Worm (Caenorhabditis elegans) whole organism, L1 larva: ENCODE measurements around the gene pei-1.
"Not testable (repeated sequence)": the region's sequence is repeated elsewhere in the genome, so short reads cannot be mapped to it uniquely, and the experiment has no call there.

Source experiments
- F16B12.6 ChIP-seq: fragments of 150-350 bp; optimal IDR thresholded peaks from 2 replicates; lab custom pipeline; 2014; ENCODE audit warnings: missing biosample characterization, missing genetic modification characterization
- Y116A8C.19 ChIP-seq: sonication (generic microtip); optimal IDR thresholded peaks from 2 replicates; lab custom pipeline; 2016; ENCODE audit warnings: missing compliant biosample characterization, missing genetic modification characterization, borderline replicate concordance
- ama-1 ChIP-seq: fragments of 150-350 bp; optimal IDR thresholded peaks from 2 replicates; lab custom pipeline; 2014
- blmp-1 ChIP-seq: fragments of 150-350 bp; optimal IDR thresholded peaks from 2 replicates; lab custom pipeline; 2014; ENCODE audit warnings: missing biosample characterization, missing genetic modification characterization
- ceh-8 ChIP-seq: fragments of 200-800 bp; sonication (Bioruptor generic); optimal IDR thresholded peaks from 2 replicates; lab custom pipeline; 2018; ENCODE audit warnings: mild to moderate bottlenecking, missing genetic modification characterization, moderate library complexity, missing compliant biosample characterization
- ceh-88 ChIP-seq: fragments of 200-800 bp; sonication (Bioruptor generic); IDR thresholded peaks from 2 replicates; pipeline ENCODE4 v1.3.6; 2022; ENCODE audit warnings: missing genetic modification characterization, missing compliant biosample characterization
- ceh-90 ChIP-seq: sonication (generic microtip); optimal IDR thresholded peaks from 2 replicates; lab custom pipeline; 2016; ENCODE audit warnings: missing genetic modification characterization, missing compliant biosample characterization
- efl-1 ChIP-seq, 4 experiments: fragments of 150-350 bp; optimal IDR thresholded peaks in 3 of 4; peaks in 1 of 4; 1 replicate in 1 of 4; 2 replicates in 3 of 4; lab custom pipeline; 2014; ENCODE audit warnings: missing biosample characterization in 2 of 4, missing genetic modification characterization in 2 of 4, missing genetic modification reagents in 2 of 4
- efl-3 ChIP-seq: fragments of 200-800 bp; sonication (Bioruptor generic); optimal IDR thresholded peaks from 2 replicates; lab custom pipeline; 2018; ENCODE audit warnings: mild to moderate bottlenecking, missing genetic modification characterization, missing compliant biosample characterization
- egl-27 ChIP-seq, 2 experiments: fragments of 150-350 bp in 1 of 2; sonication (generic microtip); optimal IDR thresholded peaks; 3 replicates each; lab custom pipeline; 2017 to 2018; ENCODE audit warnings: missing biosample characterization in 2 of 2, missing genetic modification characterization in 2 of 2, missing genetic modification reagents in 2 of 2
- elt-2 ChIP-seq: sonication (generic microtip); optimal IDR thresholded peaks from 2 replicates; lab custom pipeline; 2016; ENCODE audit warnings: missing genetic modification characterization, mild to moderate bottlenecking, inconsistent platforms, missing compliant biosample characterization, missing genetic modification reagents
- fkh-8 ChIP-seq: sonication (generic microtip); optimal IDR thresholded peaks from 2 replicates; lab custom pipeline; 2016; ENCODE audit warnings: mild to moderate bottlenecking, missing genetic modification characterization, missing compliant biosample characterization
- grh-1 ChIP-seq: fragments of 200-800 bp; sonication (Bioruptor generic); IDR thresholded peaks from 2 replicates; pipeline ENCODE4 v1.3.6; 2022; ENCODE audit warnings: missing genetic modification reagents, missing genetic modification characterization, missing compliant biosample characterization
- hlh-17 ChIP-seq: fragments of 200-800 bp; sonication (Bioruptor generic); optimal IDR thresholded peaks from 2 replicates; lab custom pipeline; 2018; ENCODE audit warnings: missing genetic modification characterization, mild to moderate bottlenecking, missing compliant biosample characterization, moderate library complexity, borderline replicate concordance
- hlh-4 ChIP-seq: sonication (generic microtip); optimal IDR thresholded peaks from 2 replicates; lab custom pipeline; 2016; ENCODE audit warnings: mild to moderate bottlenecking, missing genetic modification characterization, missing compliant biosample characterization
- isw-1 ChIP-seq: fragments of 200-800 bp; sonication (Bioruptor generic); IDR thresholded peaks from 2 replicates; pipeline ENCODE4 v1.3.6; 2022; ENCODE audit warnings: missing genetic modification characterization, missing compliant biosample characterization
- lin-13 ChIP-seq: fragments of 150-350 bp; optimal IDR thresholded peaks from 2 replicates; lab custom pipeline; 2014; ENCODE audit warnings: missing biosample characterization, missing genetic modification reagents, missing genetic modification characterization
- lin-14 ChIP-seq: fragments of 200-800 bp; sonication (Bioruptor generic); optimal IDR thresholded peaks from 2 replicates; lab custom pipeline; 2018; ENCODE audit warnings: mild to moderate bottlenecking, missing genetic modification characterization, moderate library complexity, missing compliant biosample characterization
- lir-3 ChIP-seq: sonication (generic microtip); optimal IDR thresholded peaks from 2 replicates; lab custom pipeline; 2016; ENCODE audit warnings: mild to moderate bottlenecking, missing genetic modification characterization, moderate library complexity, missing compliant biosample characterization; ENCODE audit not compliant: poor library complexity
- mef-2 ChIP-seq: fragments of 150-350 bp; optimal IDR thresholded peaks from 2 replicates; lab custom pipeline; 2014; ENCODE audit warnings: missing biosample characterization, missing genetic modification characterization
- nhr-11 ChIP-seq: fragments of 150-350 bp; optimal IDR thresholded peaks from 2 replicates; lab custom pipeline; 2014; ENCODE audit warnings: missing biosample characterization, missing genetic modification characterization
- nhr-20 ChIP-seq: sonication (generic microtip); optimal IDR thresholded peaks from 2 replicates; lab custom pipeline; 2016; ENCODE audit warnings: mild to moderate bottlenecking, missing genetic modification characterization, missing compliant biosample characterization
- nhr-71 ChIP-seq: sonication (generic microtip); optimal IDR thresholded peaks from 2 replicates; lab custom pipeline; 2016; ENCODE audit warnings: mild to moderate bottlenecking, missing genetic modification characterization, moderate library complexity, missing compliant biosample characterization
- nhr-84 ChIP-seq: sonication (generic microtip); optimal IDR thresholded peaks from 2 replicates; lab custom pipeline; 2017; ENCODE audit warnings: missing biosample characterization, missing genetic modification characterization
- nhr-85 ChIP-seq: sonication (generic microtip); peaks from one replicate; lab custom pipeline; 2016; ENCODE audit warnings: missing genetic modification characterization, inconsistent platforms, missing compliant biosample characterization
- pqm-1 ChIP-seq: sonication (generic microtip); optimal IDR thresholded peaks from 3 replicates; lab custom pipeline; 2017; ENCODE audit warnings: missing biosample characterization, missing genetic modification characterization
- skn-1 ChIP-seq: fragments of 150-350 bp; optimal IDR thresholded peaks from 2 replicates; lab custom pipeline; 2014; ENCODE audit warnings: missing biosample characterization, missing genetic modification characterization
- sox-4 ChIP-seq: sonication (generic microtip); optimal IDR thresholded peaks from 2 replicates; lab custom pipeline; 2016; ENCODE audit warnings: missing genetic modification characterization, missing compliant biosample characterization
- sptf-1 ChIP-seq: fragments of 150-350 bp; optimal IDR thresholded peaks from 2 replicates; lab custom pipeline; 2014; ENCODE audit warnings: missing biosample characterization, missing genetic modification characterization
- tbx-2 ChIP-seq: sonication (generic microtip); optimal IDR thresholded peaks from 2 replicates; lab custom pipeline; 2016; ENCODE audit warnings: missing genetic modification characterization, missing compliant biosample characterization
- unc-130 ChIP-seq: fragments of 150-350 bp; optimal IDR thresholded peaks from 2 replicates; lab custom pipeline; 2017; ENCODE audit warnings: missing biosample characterization, missing genetic modification characterization, inconsistent platforms
- unc-62 ChIP-seq: fragments of 150-350 bp; optimal IDR thresholded peaks from 2 replicates; lab custom pipeline; 2014; ENCODE audit warnings: missing biosample characterization, missing genetic modification reagents, missing genetic modification characterization
- xbp-1 ChIP-seq: sonication (generic microtip); optimal IDR thresholded peaks from 2 replicates; lab custom pipeline; 2016; ENCODE audit warnings: missing genetic modification characterization, missing compliant biosample characterization
- zag-1 ChIP-seq: fragments of 150-350 bp; optimal IDR thresholded peaks from 2 replicates; lab custom pipeline; 2014; ENCODE audit warnings: missing biosample characterization, missing genetic modification characterization
- ztf-11 ChIP-seq, 2 experiments: sonication (generic microtip); optimal IDR thresholded peaks; 2 replicates each; lab custom pipeline; 2016 to 2017; ENCODE audit warnings: missing genetic modification characterization in 2 of 2, missing biosample characterization in 1 of 2, missing compliant biosample characterization in 1 of 2

The pei-1 gene

DNA sequence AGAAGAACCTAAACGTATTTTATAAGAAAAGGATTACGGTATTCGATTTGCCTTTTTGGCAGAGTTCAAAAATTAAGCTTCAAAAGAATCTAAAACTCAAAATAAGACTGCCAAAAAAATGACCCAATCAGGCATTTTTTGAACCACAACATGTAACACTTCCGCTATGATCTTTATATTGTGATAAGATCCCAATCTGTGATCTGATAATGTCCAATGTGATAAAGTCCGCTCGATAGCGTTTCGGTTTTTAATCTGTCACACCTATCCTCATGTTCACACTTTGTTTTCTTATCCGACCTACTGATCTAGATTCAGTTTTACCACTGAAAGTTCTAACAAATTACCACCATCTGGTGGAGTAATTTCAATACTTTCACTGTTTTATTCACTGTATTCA is 21.7 kb upstream of the pei-1 start:
- TF ChIP-seq lin-14: no peak
- TF ChIP-seq lir-3 (tag; lab: Kevin White, UChicago): no peak
- TF ChIP-seq blmp-1 (tag; lab: Kevin White, UChicago): peak; percentile 3
- TF ChIP-seq nhr-85 (tag; lab: Kevin White, UChicago): no peak

DNA sequence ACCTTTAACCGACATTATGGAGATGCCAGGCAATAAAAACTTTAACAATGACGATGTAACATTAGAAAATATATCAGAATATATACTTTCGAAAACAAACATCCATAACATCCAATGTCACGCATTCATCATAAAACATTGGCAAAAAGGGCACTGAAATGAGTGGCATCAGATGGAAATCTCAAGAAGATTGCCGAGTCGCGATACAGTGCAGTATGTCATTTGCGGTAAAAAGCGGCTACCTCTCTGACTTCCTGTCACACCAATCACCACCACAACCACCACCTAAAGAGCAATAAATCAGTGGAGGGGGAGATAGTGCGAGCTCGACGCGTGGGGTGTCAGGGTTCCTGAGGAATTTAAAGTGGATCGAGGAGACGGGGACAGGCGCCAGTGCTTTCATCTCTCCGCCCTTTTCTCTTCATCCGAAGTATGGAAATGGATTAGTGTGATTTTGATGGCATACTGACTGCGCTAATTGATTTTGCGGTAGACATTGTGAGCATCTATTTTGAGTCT is 20.8 kb upstream of the pei-1 start:
- no peak for TF ChIP-seq efl-1 (optimal IDR thresholded peaks at IDR 0.05; lab: Kevin White, UChicago)
- peak in 1 of 2 experiments; percentile 49 for TF ChIP-seq efl-1 (GFP tag; optimal IDR thresholded peaks at IDR 0.05 in 1 of 2; lab: Kevin White, UChicago)
- TF ChIP-seq sox-4 (tag; lab: Kevin White, UChicago): no peak
- TF ChIP-seq, all 84 proteins: peak for 1

DNA sequence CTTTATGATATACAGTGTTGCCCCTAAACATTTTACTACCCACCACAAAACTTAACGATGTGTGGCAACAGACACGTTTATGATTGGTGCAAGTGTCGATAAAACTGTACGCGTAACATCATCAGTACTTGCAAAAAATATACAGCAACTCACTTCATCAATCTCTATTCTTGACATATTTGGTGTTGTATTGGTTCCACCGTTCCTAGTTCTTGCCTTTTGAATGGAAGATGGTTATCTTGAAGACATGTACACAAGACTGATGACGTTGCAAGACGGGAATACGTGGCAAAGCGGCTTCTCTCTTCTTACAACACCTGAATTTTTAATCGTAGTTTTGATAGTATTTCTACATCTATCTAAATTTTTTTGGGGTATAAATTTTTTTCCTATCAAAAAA is 18.6 kb upstream of the pei-1 start:
- TF ChIP-seq mef-2 (tag; lab: Kevin White, UChicago): no peak
- no peak for TF ChIP-seq hlh-4 (tag; lab: Kevin White, UChicago)

DNA sequence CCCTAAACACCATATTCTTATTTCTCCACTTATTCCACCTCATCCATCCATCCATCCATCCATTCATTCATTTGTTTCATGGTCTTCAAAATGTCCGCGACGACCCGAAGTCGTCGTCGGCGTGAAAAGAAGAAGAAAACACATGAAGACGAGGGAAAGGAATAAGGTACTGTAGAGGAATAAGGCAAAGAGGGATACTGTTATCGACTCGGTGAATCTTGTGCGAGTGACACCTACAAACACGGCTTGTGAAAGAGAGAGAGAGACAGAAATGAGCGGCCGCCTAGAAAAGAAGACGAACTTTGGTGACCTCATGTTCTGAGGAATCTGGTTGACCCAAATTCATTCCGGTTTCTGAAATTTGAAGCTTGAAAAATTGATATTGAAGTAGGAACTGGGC is 16.8 kb upstream of the pei-1 start:
- TF ChIP-seq elt-2 (no peak), nhr-85 (tag; lab: Kevin White, UChicago) (peak; percentile 62), blmp-1 (tag; lab: Kevin White, UChicago) (peak; percentile 45), isw-1 (GFP tag; lab: Robert Waterston, UW) (no peak)

DNA sequence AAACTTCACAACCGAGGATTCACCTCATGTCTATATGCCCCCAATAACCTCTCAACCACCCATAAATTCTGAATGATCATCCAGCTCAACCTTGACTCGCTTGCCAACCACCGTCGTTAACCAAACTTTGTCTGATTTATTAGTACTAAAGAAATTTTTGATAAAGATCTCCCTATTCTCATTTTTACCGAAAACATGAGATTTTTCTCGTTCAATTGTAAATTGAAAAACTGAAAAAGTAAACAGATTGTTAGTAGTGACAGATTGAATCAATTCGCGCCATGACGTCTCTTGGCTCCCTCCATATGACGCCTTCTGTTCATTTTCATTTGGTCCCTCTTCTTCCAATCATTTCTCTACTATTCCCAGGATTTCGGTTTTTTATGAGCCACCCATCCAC is 15.6 kb upstream of the pei-1 start:
- TF ChIP-seq lin-13 (GFP tag; lab: Kevin White, UChicago) (no peak), elt-2 (no peak), tbx-2 (tag; lab: Kevin White, UChicago) (no peak), zag-1 (no peak)

DNA sequence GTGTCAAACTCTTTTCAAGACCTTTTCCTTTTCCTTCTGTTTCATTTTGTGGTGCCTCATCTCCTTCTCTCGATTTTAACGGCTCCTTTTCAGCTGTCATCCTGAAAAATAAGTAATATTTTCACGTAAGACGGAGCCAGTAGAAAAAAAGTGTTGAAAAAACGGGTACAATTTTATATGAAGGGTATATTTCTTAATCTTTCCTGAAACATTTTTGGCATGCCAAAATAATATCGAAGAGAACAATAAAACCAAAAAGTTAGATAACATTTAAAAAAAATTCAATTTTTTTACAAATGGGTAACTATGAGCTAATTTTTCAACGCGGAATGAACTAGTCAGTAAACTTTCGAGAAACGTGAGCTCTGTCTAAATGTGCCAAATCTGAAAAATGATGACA is 9.3 kb upstream of the pei-1 start, which contains the start of gene aat-1:
TSS of gene aat-1 (minus strand) at position 101 of the 400 bp plus-strand sequence.
- TF ChIP-seq efl-1 (optimal IDR thresholded peaks at IDR 0.05; lab: Kevin White, UChicago) (no peak), efl-1 (GFP tag; optimal IDR thresholded peaks at IDR 0.05 in 1 of 2; lab: Kevin White, UChicago) (peak in 1 of 2 experiments; percentile 18), sptf-1 (tag; lab: Kevin White, UChicago) (no peak), unc-130 (tag; lab: Kevin White, UChicago) (no peak), efl-3 (GFP tag; lab: Kevin White, UChicago) (no peak)

DNA sequence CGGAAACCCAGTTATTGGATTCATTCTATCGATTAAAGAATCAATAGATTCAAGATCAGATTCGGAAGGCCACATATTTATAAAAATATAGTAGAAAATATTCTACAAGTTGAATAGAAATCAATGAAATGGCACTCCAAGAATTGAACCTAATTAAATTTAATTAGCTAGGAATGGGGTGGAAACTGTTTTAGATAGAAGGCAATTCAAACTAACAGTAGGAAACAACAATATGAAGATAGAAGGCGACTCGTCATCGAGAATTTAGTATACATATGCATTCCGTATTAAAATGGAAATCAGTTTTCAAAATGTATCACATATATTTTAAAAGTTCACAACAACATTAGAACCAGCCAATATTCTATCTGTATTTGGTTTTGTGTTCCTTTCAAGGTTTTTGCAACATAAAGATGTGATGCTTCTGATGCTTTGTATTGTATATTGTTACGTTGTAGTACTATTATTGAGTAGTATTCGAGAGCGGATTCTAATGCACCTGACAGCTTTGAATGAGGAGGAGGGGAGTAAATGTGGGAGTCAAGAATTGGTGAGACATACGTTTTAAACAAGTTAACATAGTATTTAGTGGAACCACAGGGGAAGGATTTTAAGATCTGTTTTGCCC is 3.6 kb upstream of the pei-1 start, which contains the start of the genes F27C8.3 and F27C8.2:
TSS of gene F27C8.3 (minus strand) at position 101 of the 628 bp plus-strand sequence.
TSS of gene F27C8.2 (plus strand) at position 578 of the 628 bp plus-strand sequence.
- not testable (repeated sequence) for TF ChIP-seq grh-1 (GFP tag; lab: Robert Waterston, UW); ztf-11 (tag; optimal IDR thresholded peaks at IDR 0.05; lab: Kevin White, UChicago); nhr-11 (tag; lab: Kevin White, UChicago)

DNA sequence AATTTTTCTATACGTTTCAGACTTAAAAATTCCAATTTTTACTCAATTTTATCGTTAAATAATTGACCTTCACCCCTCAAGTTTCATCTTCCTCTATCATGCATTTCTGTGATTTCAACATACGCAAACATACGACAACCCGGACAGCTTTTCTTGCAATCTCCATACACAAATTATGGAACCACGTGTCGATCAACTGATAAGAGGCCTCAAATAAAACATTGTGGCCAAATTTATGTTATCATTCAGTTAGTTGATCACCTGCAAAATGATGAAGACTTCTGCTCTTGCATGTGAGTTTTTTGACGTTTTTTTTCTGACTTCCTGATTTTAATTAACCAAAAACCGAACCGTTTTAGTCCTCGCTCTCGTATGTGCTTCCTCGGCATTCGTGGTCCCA is 1.1 kb upstream of the pei-1 start, which contains the start of gene spp-18:
TSS of gene spp-18 (plus strand) at position 257 of the 400 bp plus-strand sequence.
- TF ChIP-seq ama-1 (lab: Kevin White, UChicago) (no peak), nhr-84 (tag; lab: Kevin White, UChicago) (no peak), Y116A8C.19 (tag; lab: Kevin White, UChicago) (no peak), unc-130 (tag; lab: Kevin White, UChicago) (no peak), skn-1 (no peak), fkh-8 (tag; lab: Kevin White, UChicago) (no peak), lin-14 (no peak), xbp-1 (tag; lab: Kevin White, UChicago) (no peak), F16B12.6 (tag; lab: Kevin White, UChicago) (no peak), ceh-88 (no peak), pqm-1 (tag; lab: Kevin White, UChicago) (no peak), ceh-8 (GFP tag; lab: Kevin White, UChicago) (no peak), hlh-4 (tag; lab: Kevin White, UChicago) (no peak), nhr-11 (tag; lab: Kevin White, UChicago) (no peak), egl-27 (tag; optimal IDR thresholded peaks at IDR 0.05; lab: Kevin White, UChicago) (no peak), blmp-1 (tag; lab: Kevin White, UChicago) (no peak), hlh-17 (GFP tag; lab: Kevin White, UChicago) (no peak), elt-2 (peak; percentile 92), unc-62 (GFP tag; lab: Kevin White, UChicago) (no peak), nhr-20 (tag; lab: Kevin White, UChicago) (peak; percentile 3), ceh-90 (no peak), efl-1 (optimal IDR thresholded peaks at IDR 0.05; lab: Kevin White, UChicago) (no peak), efl-1 (GFP tag; optimal IDR thresholded peaks at IDR 0.05 in 1 of 2; lab: Kevin White, UChicago) (no peak), nhr-71 (tag; lab: Kevin White, UChicago) (no peak), mef-2 (tag; lab: Kevin White, UChicago) (no peak)
